Worm (Caenorhabditis elegans) whole organism, L1 larva: ENCODE results near the gene gst-21.
A peak's percentile ranks its signal among the peaks of the same experiment; 100 is the strongest.

ENCODE experiments used
- ama-1 ChIP-seq: fragments of 150-350 bp; optimal IDR thresholded peaks from 2 replicates; lab custom pipeline; 2014
- ceh-63 ChIP-seq: fragments of 200-800 bp; sonication (Bioruptor generic); optimal IDR thresholded peaks from 2 replicates; lab custom pipeline; 2018; ENCODE audit warnings: mild to moderate bottlenecking, missing genetic modification characterization, missing compliant biosample characterization
- ceh-88 ChIP-seq: fragments of 200-800 bp; sonication (Bioruptor generic); IDR thresholded peaks from 2 replicates; pipeline ENCODE4 v1.3.6; 2022; ENCODE audit warnings: missing genetic modification characterization, missing compliant biosample characterization
- ces-1 ChIP-seq: fragments of 150-350 bp; optimal IDR thresholded peaks from 2 replicates; lab custom pipeline; 2014; ENCODE audit warnings: missing biosample characterization, missing genetic modification reagents, missing genetic modification characterization
- dpl-1 ChIP-seq, 3 experiments: fragments of 150-350 bp in 2 of 3; sonication (generic microtip) in 1 of 3; optimal IDR thresholded peaks; 2 replicates each; lab custom pipeline; 2014 to 2017; ENCODE audit warnings: missing biosample characterization in 3 of 3, missing genetic modification characterization in 3 of 3, missing genetic modification reagents in 3 of 3
- efl-1 ChIP-seq, 4 experiments: fragments of 150-350 bp; optimal IDR thresholded peaks in 3 of 4; peaks in 1 of 4; 1 replicate in 1 of 4; 2 replicates in 3 of 4; lab custom pipeline; 2014; ENCODE audit warnings: missing biosample characterization in 2 of 4, missing genetic modification characterization in 2 of 4, missing genetic modification reagents in 2 of 4
- elt-2 ChIP-seq: sonication (generic microtip); optimal IDR thresholded peaks from 2 replicates; lab custom pipeline; 2016; ENCODE audit warnings: missing genetic modification characterization, mild to moderate bottlenecking, inconsistent platforms, missing compliant biosample characterization, missing genetic modification reagents
- elt-3 ChIP-seq, 6 experiments: fragments of 150-350 bp in 1 of 6; sonication (generic microtip); optimal IDR thresholded peaks; 2 replicates each; lab custom pipeline; 2017 to 2018; ENCODE audit warnings: missing biosample characterization in 6 of 6, missing genetic modification characterization in 6 of 6, inconsistent platforms in 1 of 6
- fkh-4 ChIP-seq: sonication (generic microtip); optimal IDR thresholded peaks from 2 replicates; lab custom pipeline; 2016; ENCODE audit warnings: missing compliant biosample characterization, missing genetic modification characterization, borderline replicate concordance
- hlh-4 ChIP-seq: sonication (generic microtip); optimal IDR thresholded peaks from 2 replicates; lab custom pipeline; 2016; ENCODE audit warnings: mild to moderate bottlenecking, missing genetic modification characterization, missing compliant biosample characterization
- jun-1 ChIP-seq: fragments of 150-350 bp; optimal IDR thresholded peaks from 2 replicates; lab custom pipeline; 2014; ENCODE audit warnings: missing biosample characterization, missing genetic modification reagents, missing genetic modification characterization
- lin-13 ChIP-seq: fragments of 150-350 bp; optimal IDR thresholded peaks from 2 replicates; lab custom pipeline; 2014; ENCODE audit warnings: missing biosample characterization, missing genetic modification reagents, missing genetic modification characterization
- lin-14 ChIP-seq: fragments of 200-800 bp; sonication (Bioruptor generic); optimal IDR thresholded peaks from 2 replicates; lab custom pipeline; 2018; ENCODE audit warnings: mild to moderate bottlenecking, missing genetic modification characterization, moderate library complexity, missing compliant biosample characterization
- lin-15B ChIP-seq: fragments of 150-350 bp; sonication (generic microtip); optimal IDR thresholded peaks from 3 replicates; lab custom pipeline; 2014; ENCODE audit warnings: missing biosample characterization, missing genetic modification characterization
- lin-39 ChIP-seq: fragments of 150-350 bp; optimal IDR thresholded peaks from 2 replicates; lab custom pipeline; 2014; ENCODE audit warnings: missing biosample characterization, missing genetic modification reagents, missing genetic modification characterization
- lsy-2 ChIP-seq, 2 experiments: fragments of 150-350 bp; optimal IDR thresholded peaks; 2 replicates each; lab custom pipeline; 2014; ENCODE audit warnings: missing biosample characterization in 2 of 2, missing genetic modification characterization in 2 of 2
- mdl-1 ChIP-seq, 2 experiments: fragments of 150-350 bp; optimal IDR thresholded peaks; 2 replicates each; lab custom pipeline; 2014 to 2017; ENCODE audit warnings: missing biosample characterization in 2 of 2, missing genetic modification characterization in 2 of 2, inconsistent platforms in 1 of 2
- mep-1 ChIP-seq: fragments of 150-350 bp; optimal IDR thresholded peaks from 2 replicates; lab custom pipeline; 2014; ENCODE audit warnings: missing biosample characterization, missing genetic modification characterization
- nhr-12 ChIP-seq: sonication (generic microtip); optimal IDR thresholded peaks from 2 replicates; lab custom pipeline; 2017; ENCODE audit warnings: missing biosample characterization, missing genetic modification characterization
- nhr-19 ChIP-seq: fragments of 200-800 bp; sonication (Bioruptor generic); conservative IDR thresholded peaks from 2 replicates; pipeline ENCODE4 v1.3.6; 2022; ENCODE audit warnings: missing genetic modification characterization, missing compliant biosample characterization
- nhr-20 ChIP-seq: sonication (generic microtip); optimal IDR thresholded peaks from 2 replicates; lab custom pipeline; 2016; ENCODE audit warnings: mild to moderate bottlenecking, missing genetic modification characterization, missing compliant biosample characterization
- nhr-28 ChIP-seq: fragments of 150-350 bp; optimal IDR thresholded peaks from 2 replicates; lab custom pipeline; 2014; ENCODE audit warnings: missing biosample characterization, missing genetic modification characterization
- nhr-71 ChIP-seq: sonication (generic microtip); optimal IDR thresholded peaks from 2 replicates; lab custom pipeline; 2016; ENCODE audit warnings: mild to moderate bottlenecking, missing genetic modification characterization, moderate library complexity, missing compliant biosample characterization
- nhr-77 ChIP-seq: fragments of 150-350 bp; optimal IDR thresholded peaks from 2 replicates; lab custom pipeline; 2014; ENCODE audit warnings: missing biosample characterization, missing genetic modification characterization
- pag-3 ChIP-seq: sonication (generic microtip); optimal IDR thresholded peaks from 2 replicates; lab custom pipeline; 2017; ENCODE audit warnings: missing genetic modification characterization, mild to moderate bottlenecking, missing compliant biosample characterization, antibody characterized with exemption, borderline replicate concordance; ENCODE audit not compliant: insufficient read depth
- snu-23 ChIP-seq: sonication (generic microtip); optimal IDR thresholded peaks from 2 replicates; lab custom pipeline; 2016; ENCODE audit warnings: missing genetic modification characterization, missing compliant biosample characterization
- sptf-1 ChIP-seq: fragments of 150-350 bp; optimal IDR thresholded peaks from 2 replicates; lab custom pipeline; 2014; ENCODE audit warnings: missing biosample characterization, missing genetic modification characterization
- swsn-7 ChIP-seq: sonication (generic microtip); optimal IDR thresholded peaks from 2 replicates; lab custom pipeline; 2016; ENCODE audit warnings: missing genetic modification characterization, missing compliant biosample characterization
- tbx-2 ChIP-seq: sonication (generic microtip); optimal IDR thresholded peaks from 2 replicates; lab custom pipeline; 2016; ENCODE audit warnings: missing genetic modification characterization, missing compliant biosample characterization
- unc-86 ChIP-seq: sonication (generic microtip); optimal IDR thresholded peaks from 2 replicates; lab custom pipeline; 2016; ENCODE audit warnings: missing genetic modification characterization, missing compliant biosample characterization
- vab-15 ChIP-seq: sonication (generic microtip); optimal IDR thresholded peaks from 2 replicates; lab custom pipeline; 2017; ENCODE audit warnings: missing genotype, mild to moderate bottlenecking, missing genetic modification characterization, missing compliant biosample characterization
- xbp-1 ChIP-seq: sonication (generic microtip); optimal IDR thresholded peaks from 2 replicates; lab custom pipeline; 2016; ENCODE audit warnings: missing genetic modification characterization, missing compliant biosample characterization
- zag-1 ChIP-seq: fragments of 150-350 bp; optimal IDR thresholded peaks from 2 replicates; lab custom pipeline; 2014; ENCODE audit warnings: missing biosample characterization, missing genetic modification characterization
- ztf-4 ChIP-seq: fragments of 150-350 bp; optimal IDR thresholded peaks from 2 replicates; lab custom pipeline; 2014; ENCODE audit warnings: missing biosample characterization, missing genetic modification characterization

gst-21 gene

DNA sequence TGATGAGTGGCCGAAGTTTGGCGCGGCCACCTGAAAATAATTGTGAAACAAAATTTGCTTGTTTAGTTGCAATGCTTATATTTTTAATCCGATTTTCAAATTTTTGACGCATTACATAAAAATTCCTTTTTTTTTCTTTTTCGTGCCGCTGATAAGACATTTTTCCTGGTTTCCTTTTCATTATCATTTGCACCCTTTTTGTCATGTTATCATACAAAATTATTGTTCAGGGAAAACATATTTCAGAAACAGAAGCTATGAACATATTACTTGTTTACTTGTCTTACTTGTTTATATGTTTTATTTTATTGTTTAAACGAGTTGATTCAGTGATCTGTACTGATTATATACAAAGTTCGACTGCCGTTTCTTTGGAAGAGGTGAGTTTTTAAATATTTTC is 28.9 kb upstream of the gst-21 start, which contains the start of gene clec-205:
clec-205 (plus strand) TSS at position 212 of the 400 bp plus-strand sequence.
- TF ChIP-seq elt-2 = peak; percentile 66
- TF ChIP-seq efl-1 (optimal IDR thresholded peaks at IDR 0.05; lab: Kevin White, UChicago) = no peak
- peak in 1 of 2 experiments; percentile 84 for TF ChIP-seq efl-1 (GFP tag; optimal IDR thresholded peaks at IDR 0.05 in 1 of 2; lab: Kevin White, UChicago)
- no peak for TF ChIP-seq xbp-1 (tag; lab: Kevin White, UChicago)

DNA sequence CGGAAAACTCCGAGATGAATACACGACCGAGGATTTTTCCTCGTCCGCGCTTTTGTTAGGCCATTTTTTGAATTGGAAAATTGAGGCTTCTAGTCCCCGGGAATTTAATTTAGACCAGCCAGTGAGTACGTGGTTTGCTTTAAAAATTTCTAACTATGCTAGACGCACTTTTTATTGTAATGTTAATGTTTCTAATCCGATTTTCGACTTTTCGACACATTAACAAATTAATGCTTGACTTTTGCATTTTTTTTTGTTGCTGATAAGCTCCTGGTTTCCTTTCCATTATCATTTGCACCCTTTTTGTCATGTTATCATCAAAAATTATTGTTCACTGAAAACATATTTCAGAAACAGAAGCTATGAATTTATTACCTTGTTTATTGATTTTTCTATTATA is 25.0 kb upstream of the gst-21 start, which contains the start of gene clec-204:
clec-204 (plus strand) TSS at position 301 of the 400 bp plus-strand sequence.
- TF ChIP-seq nhr-71 (tag; lab: Kevin White, UChicago) (no peak), elt-2 (peak; percentile 44)

DNA sequence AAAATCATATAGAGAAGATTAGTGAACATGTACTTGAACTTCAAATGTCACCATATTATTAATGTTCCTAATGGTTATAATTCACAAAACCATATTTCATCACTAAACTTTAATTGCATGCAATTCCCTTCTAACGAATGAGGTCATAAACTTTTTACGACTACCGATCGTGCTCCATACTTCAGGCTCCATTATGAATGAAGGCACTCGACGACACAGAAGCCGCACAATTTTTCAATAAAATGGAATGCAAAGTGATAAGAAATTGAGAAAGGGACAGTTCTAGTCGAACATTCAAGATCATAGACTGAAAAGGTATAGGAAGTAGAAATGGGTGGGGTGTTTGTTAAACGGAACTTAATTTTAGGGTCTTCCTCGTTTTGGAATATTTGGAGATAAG is 24.3 kb upstream of the gst-21 start:
- TF ChIP-seq mdl-1 (tag; optimal IDR thresholded peaks at IDR 0.05; lab: Kevin White, UChicago) (no peak), swsn-7 (no peak), lin-14 (GFP tag; lab: Kevin White, UChicago) (no peak), pag-3 (no peak), ama-1 (lab: Kevin White, UChicago) (no peak), zag-1 (tag; lab: Kevin White, UChicago) (no peak), snu-23 (GFP tag; lab: Kevin White, UChicago) (no peak), ztf-4 (tag; lab: Kevin White, UChicago) (no peak), lin-13 (GFP tag; lab: Kevin White, UChicago) (no peak), tbx-2 (tag; lab: Kevin White, UChicago) (no peak), vab-15 (tag; lab: Kevin White, UChicago) (no peak)

DNA sequence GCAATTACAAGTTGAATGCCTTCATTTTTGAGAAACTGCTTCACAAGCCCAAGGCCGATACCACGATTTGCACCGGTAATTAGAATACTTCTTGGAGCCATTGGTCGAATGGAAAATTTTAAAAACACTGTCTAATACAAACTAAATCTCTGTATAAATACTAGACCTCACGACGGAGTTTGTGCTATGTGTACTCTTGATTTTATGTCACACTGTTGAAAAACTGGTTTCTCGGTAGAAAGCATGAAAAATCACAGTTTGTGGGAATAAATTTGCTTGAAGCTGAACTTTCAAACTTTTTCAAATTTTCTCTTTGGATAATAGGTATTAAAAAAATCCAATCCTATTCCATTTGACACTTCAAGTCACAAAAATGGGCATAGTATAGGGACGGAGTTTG is 23.8 kb upstream of the gst-21 start, which contains the start of gene ZK697.14:
ZK697.14 (minus strand) TSS at position 101 of the 400 bp plus-strand sequence.
- TF ChIP-seq fkh-4 (tag; lab: Kevin White, UChicago) (no peak), nhr-19 (GFP tag; lab: Robert Waterston, UW) (no peak), nhr-28 (tag; lab: Kevin White, UChicago) (no peak), swsn-7 (no peak), elt-3 (tag; optimal IDR thresholded peaks at IDR 0.05; lab: Kevin White, UChicago) (no peak)
- TF ChIP-seq, all 84 proteins: peak for 0

DNA sequence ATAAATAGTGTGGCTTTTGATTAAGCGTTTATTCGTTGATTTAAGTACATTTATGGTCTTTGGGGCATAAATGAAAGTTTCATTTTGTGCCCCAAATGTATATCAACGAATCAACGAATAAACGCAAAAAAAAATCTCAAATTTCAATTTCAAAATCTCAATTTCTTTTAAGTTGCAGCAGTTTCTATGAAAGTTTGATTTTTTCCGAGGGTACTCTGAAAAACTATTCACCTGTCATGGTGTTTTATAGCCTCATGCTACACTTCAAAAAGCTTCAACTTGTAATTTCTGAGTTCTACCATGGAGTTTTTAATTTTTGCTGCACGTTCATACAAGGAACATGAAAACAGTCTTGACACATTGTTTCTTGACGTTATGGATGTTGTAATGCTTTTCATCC is 20.7 kb upstream of the gst-21 start, which contains the start of gene ZK697.1:
ZK697.1 (plus strand) TSS at position 301 of the 400 bp plus-strand sequence.
- TF ChIP-seq lin-15B (tag; lab: Kevin White, UChicago) (no peak), lsy-2 (tag; optimal IDR thresholded peaks at IDR 0.05; lab: Kevin White, UChicago) (no peak), nhr-12 (tag; lab: Kevin White, UChicago) (no peak), ceh-63 (GFP tag; lab: Kevin White, UChicago) (no peak), ceh-88 (no peak), jun-1 (no peak), nhr-77 (tag; lab: Kevin White, UChicago) (no peak), nhr-20 (tag; lab: Kevin White, UChicago) (no peak), lin-39 (tag; lab: Kevin White, UChicago) (no peak), hlh-4 (tag; lab: Kevin White, UChicago) (no peak), unc-86 (no peak), mep-1 (tag; lab: Kevin White, UChicago) (no peak), nhr-19 (GFP tag; lab: Robert Waterston, UW) (no peak), ces-1 (GFP tag; lab: Kevin White, UChicago) (no peak), sptf-1 (no peak), dpl-1 (GFP tag; optimal IDR thresholded peaks at IDR 0.05; lab: Kevin White, UChicago) (no peak)
- TF ChIP-seq, all 84 proteins: peak for 0
